Worm (Caenorhabditis elegans): ENCODE results near the gene clec-252.

Gene clec-252

ce11 chrV:18780605-18781004 lies 32.0 kb upstream of the clec-252 start:
- TF ChIP-seq mep-1 (tag; optimal IDR thresholded peaks at IDR 0.05) (no peak), aly-2 (tag; optimal IDR thresholded peaks at IDR 0.05) (no peak), ceh-63 (GFP tag; optimal IDR thresholded peaks at IDR 0.05) (no peak), nhr-71 (tag; optimal IDR thresholded peaks at IDR 0.05) (no peak), aha-1 (tag; optimal IDR thresholded peaks at IDR 0.05) (no peak), sup-37 (GFP tag; optimal IDR thresholded peaks at IDR 0.05) (no peak), ets-5 (GFP tag; IDR thresholded peaks at IDR 0.05) (no peak), nhr-90 (tag; optimal IDR thresholded peaks at IDR 0.05; ENCODE audit: poor library complexity) (no peak), C34B4.2 (tag; optimal IDR thresholded peaks at IDR 0.05) (no peak), fos-1 (tag; optimal IDR thresholded peaks at IDR 0.05) (no peak), hpl-2 (GFP tag; optimal IDR thresholded peaks at IDR 0.05) (no peak), dpl-1 (GFP tag; optimal IDR thresholded peaks at IDR 0.05) (no peak)

ce11 chrV:18776245-18776737 lies 27.7 kb upstream of the clec-252 start, which contains the start of gene Y17D7B.4:
Gene Y17D7B.4 (minus strand): TSS chrV:18776687.
- TF ChIP-seq C04F5.9 (tag; optimal IDR thresholded peaks at IDR 0.05) (no peak), efl-1 (optimal IDR thresholded peaks at IDR 0.05) (no peak), efl-1 (GFP tag; optimal IDR thresholded peaks at IDR 0.05 in 1 of 2) (no peak), lsy-2 (tag; optimal IDR thresholded peaks at IDR 0.05) (no peak), C34B4.2 (tag; optimal IDR thresholded peaks at IDR 0.05) (no peak), nhr-12 (tag; optimal IDR thresholded peaks at IDR 0.05) (no peak), lin-15B (tag; optimal IDR thresholded peaks at IDR 0.05) (no peak), lin-35 (GFP tag; optimal IDR thresholded peaks at IDR 0.05) (no peak), efl-3 (GFP tag; optimal IDR thresholded peaks at IDR 0.05) (no peak), ceh-88 (GFP tag; IDR thresholded peaks at IDR 0.05) (no peak), nhr-76 (tag; optimal IDR thresholded peaks at IDR 0.05) (no peak), unc-98 (GFP tag; IDR thresholded peaks at IDR 0.05) (no peak), elt-2 (tag; optimal IDR thresholded peaks at IDR 0.05) (no peak), unc-62 (GFP tag; optimal IDR thresholded peaks at IDR 0.05) (no peak), fkh-10 (GFP tag; optimal IDR thresholded peaks at IDR 0.05) (no peak), nhr-90 (tag; optimal IDR thresholded peaks at IDR 0.05; ENCODE audit: poor library complexity) (no peak), egl-13 (tag; optimal IDR thresholded peaks at IDR 0.05) (no peak), hlh-17 (GFP tag; optimal IDR thresholded peaks at IDR 0.05; ENCODE audit: borderline replicate concordance) (no peak)

ce11 chrV:18772761-18773160 lies 24.1 kb upstream of the clec-252 start, which contains the start of gene clec-257:
Gene clec-257 (plus strand): TSS chrV:18773061.
- peak; percentile 13 for TF ChIP-seq nhr-85 (tag)
- TF ChIP-seq nhr-90 (tag; optimal IDR thresholded peaks at IDR 0.05; ENCODE audit: poor library complexity) = no peak
- TF ChIP-seq rnt-1 (tag; optimal IDR thresholded peaks at IDR 0.05) = no peak
- TF ChIP-seq aly-2 (tag; optimal IDR thresholded peaks at IDR 0.05) = no peak

- no peak for TF ChIP-seq nhr-47 (tag; optimal IDR thresholded peaks at IDR 0.05)
- no peak for TF ChIP-seq irx-1 (tag; optimal IDR thresholded peaks at IDR 0.05)
Measured at ce11 chrV:18771804-18772386, 23.3 kb upstream of the clec-252 start.

- TF ChIP-seq tlp-1 (tag; optimal IDR thresholded peaks at IDR 0.05) (no peak), lin-14 (GFP tag; optimal IDR thresholded peaks at IDR 0.05) (no peak), egl-27 (tag; optimal IDR thresholded peaks at IDR 0.05) (no peak), zag-1 (tag; optimal IDR thresholded peaks at IDR 0.05) (no peak)
Measured at ce11 chrV:18771390-18771789, 22.8 kb upstream of the clec-252 start, which contains the start of gene clec-256. Gene clec-256 (plus strand): TSS chrV:18771690.
